Worm (Caenorhabditis elegans) whole organism, midembryonic: Measurements from ENCODE around the gene ZK228.4.

Source experiments
- T22C8.4 ChIP-seq: fragments of 200-800 bp; sonication (Bioruptor generic); IDR thresholded peaks from 2 replicates; pipeline ENCODE4 v1.3.6; 2022; ENCODE audit warnings: missing genetic modification characterization, missing compliant biosample characterization
- cog-1 ChIP-seq: sonication (generic microtip); optimal IDR thresholded peaks from 2 replicates; lab custom pipeline; 2016; ENCODE audit warnings: missing genetic modification characterization, missing compliant biosample characterization
- flt-1 ChIP-seq: fragments of 200-800 bp; sonication (Bioruptor generic); IDR thresholded peaks from 2 replicates; pipeline ENCODE4 v1.3.6; 2022; ENCODE audit warnings: missing genetic modification characterization, missing compliant biosample characterization
- klf-2 ChIP-seq: fragments of 200-800 bp; sonication (Bioruptor generic); conservative IDR thresholded peaks from 2 replicates; pipeline ENCODE4 v1.3.6; 2022; ENCODE audit warnings: missing genetic modification reagents, missing genetic modification characterization, missing compliant biosample characterization
- med-1 ChIP-seq: sonication (generic microtip); optimal IDR thresholded peaks from 2 replicates; lab custom pipeline; 2017; ENCODE audit warnings: missing genetic modification characterization, mild to moderate bottlenecking, missing compliant biosample characterization, antibody characterized with exemption, missing genetic modification reagents; ENCODE audit not compliant: insufficient read depth
- ref-1 ChIP-seq: fragments of 200-800 bp; sonication (Bioruptor generic); conservative IDR thresholded peaks from 2 replicates; pipeline ENCODE4 v1.3.6; 2022; ENCODE audit warnings: missing genetic modification reagents, missing genetic modification characterization, missing compliant biosample characterization
- tab-1 ChIP-seq: fragments of 200-800 bp; sonication (Bioruptor generic); IDR thresholded peaks from 2 replicates; pipeline ENCODE4 v1.3.6; 2022; ENCODE audit warnings: missing genetic modification characterization, missing compliant biosample characterization
- ztf-23 ChIP-seq: fragments of 200-800 bp; sonication (Bioruptor generic); IDR thresholded peaks from 2 replicates; pipeline ENCODE4 v1.3.6; 2022; ENCODE audit warnings: missing genetic modification reagents, missing genetic modification characterization, missing compliant biosample characterization
- ztf-29 ChIP-seq: fragments of 200-800 bp; sonication (Bioruptor generic); IDR thresholded peaks from 2 replicates; pipeline ENCODE4 v1.3.6; 2022; ENCODE audit warnings: missing genetic modification reagents, missing genetic modification characterization, missing compliant biosample characterization

The ZK228.4 gene

ce11 chrV:18462365-18462837 lies at the start of gene ZK228.4:
Gene ZK228.4 (plus strand): TSS chrV:18462787.
- TF ChIP-seq cog-1 (no peak), T22C8.4 (no peak), ztf-23 (no peak), med-1 (GFP tag; lab: Kevin White, UChicago) (no peak), ztf-29 (no peak), ref-1 (GFP tag; lab: Robert Waterston, UW) (no peak), klf-2 (no peak), flt-1 (GFP tag; lab: Robert Waterston, UW) (no peak), tab-1 (GFP tag; lab: Robert Waterston, UW) (no peak)

ce11 chrV:18412887-18413286 lies 49.7 kb upstream of the ZK228.4 start, which contains the start of gene ZK262.2:
Gene ZK262.2 (minus strand): TSS chrV:18412987.
- no peak for TF ChIP-seq tab-1 (GFP tag; lab: Robert Waterston, UW)

ce11 chrV:18414051-18414450 lies 48.5 kb upstream of the ZK228.4 start, which contains the start of gene txt-8:
Gene txt-8 (plus strand): TSS chrV:18414351.
- TF ChIP-seq klf-2 (no peak), flt-1 (GFP tag; lab: Robert Waterston, UW) (no peak), ref-1 (GFP tag; lab: Robert Waterston, UW) (no peak), tab-1 (GFP tag; lab: Robert Waterston, UW) (no peak), med-1 (GFP tag; lab: Kevin White, UChicago) (no peak), T22C8.4 (no peak), ztf-23 (no peak), ztf-29 (no peak), cog-1 (no peak)

- TF ChIP-seq T22C8.4 = no peak
- TF ChIP-seq ztf-29 = no peak
- no peak for TF ChIP-seq ztf-23
- no peak for TF ChIP-seq cog-1
- no peak for TF ChIP-seq tab-1 (GFP tag; lab: Robert Waterston, UW)
Observed at ce11 chrV:18420797-18421196, 41.8 kb upstream of the ZK228.4 start, which contains the start of gene srj-26. Gene srj-26 (plus strand): TSS chrV:18421097.

ce11 chrV:18424471-18424870 lies 38.1 kb upstream of the ZK228.4 start, which contains the start of gene ZK262.4:
Gene ZK262.4 (minus strand): TSS chrV:18424571.
- TF ChIP-seq T22C8.4 = no peak
- TF ChIP-seq tab-1 (GFP tag; lab: Robert Waterston, UW) = no peak
- TF ChIP-seq ref-1 (GFP tag; lab: Robert Waterston, UW) = no peak
- TF ChIP-seq cog-1 = no peak
- no peak for TF ChIP-seq ztf-23
- no peak for TF ChIP-seq med-1 (GFP tag; lab: Kevin White, UChicago)
- no peak for TF ChIP-seq flt-1 (GFP tag; lab: Robert Waterston, UW)
- TF ChIP-seq klf-2 = no peak
- no peak for TF ChIP-seq ztf-29

- TF ChIP-seq med-1 (GFP tag; lab: Kevin White, UChicago) = no peak
- no peak for TF ChIP-seq tab-1 (GFP tag; lab: Robert Waterston, UW)
- no peak for TF ChIP-seq cog-1
- TF ChIP-seq ztf-29 = no peak
- TF ChIP-seq ztf-23 = no peak
- TF ChIP-seq ref-1 (GFP tag; lab: Robert Waterston, UW) = no peak
- no peak for TF ChIP-seq T22C8.4
Observed at ce11 chrV:18425544-18425943, 37.0 kb upstream of the ZK228.4 start, which contains the start of gene ZK262.19. Gene ZK262.19 (minus strand): TSS chrV:18425644.

ce11 chrV:18426280-18426679 lies 36.3 kb upstream of the ZK228.4 start, which contains the start of gene srw-83:
Gene srw-83 (plus strand): TSS chrV:18426580.
- TF ChIP-seq cog-1 = no peak
- no peak for TF ChIP-seq ref-1 (GFP tag; lab: Robert Waterston, UW)
- no peak for TF ChIP-seq klf-2
- TF ChIP-seq ztf-29 = no peak
- TF ChIP-seq tab-1 (GFP tag; lab: Robert Waterston, UW) = no peak
- no peak for TF ChIP-seq T22C8.4
- TF ChIP-seq flt-1 (GFP tag; lab: Robert Waterston, UW) = no peak
- TF ChIP-seq ztf-23 = no peak
- TF ChIP-seq med-1 (GFP tag; lab: Kevin White, UChicago) = no peak

- TF ChIP-seq T22C8.4 = no peak
Observed at ce11 chrV:18430826-18431225, 31.8 kb upstream of the ZK228.4 start.

ce11 chrV:18431450-18431849 lies 31.1 kb upstream of the ZK228.4 start, which contains the start of gene srw-82:
Gene srw-82 (plus strand): TSS chrV:18431750.
- TF ChIP-seq cog-1 (no peak), klf-2 (no peak), med-1 (GFP tag; lab: Kevin White, UChicago) (no peak), T22C8.4 (no peak), ztf-23 (no peak), ref-1 (GFP tag; lab: Robert Waterston, UW) (no peak), ztf-29 (no peak), tab-1 (GFP tag; lab: Robert Waterston, UW) (no peak), flt-1 (GFP tag; lab: Robert Waterston, UW) (no peak)

- TF ChIP-seq ztf-23 = no peak
Observed at ce11 chrV:18434961-18435360, 27.6 kb upstream of the ZK228.4 start, which contains the start of gene ZK262.20. Gene ZK262.20 (minus strand): TSS chrV:18435061.

- TF ChIP-seq flt-1 (GFP tag; lab: Robert Waterston, UW) (no peak), ztf-29 (no peak), ztf-23 (no peak), med-1 (GFP tag; lab: Kevin White, UChicago) (no peak), ref-1 (GFP tag; lab: Robert Waterston, UW) (no peak), tab-1 (GFP tag; lab: Robert Waterston, UW) (no peak), klf-2 (no peak), T22C8.4 (no peak), cog-1 (no peak)
Observed at ce11 chrV:18438081-18438480, 24.5 kb upstream of the ZK228.4 start, which contains the start of gene ZK262.8. Gene ZK262.8 (plus strand): TSS chrV:18438381.
